Worm (Caenorhabditis elegans) whole organism, L1 larva: ENCODE data around the gene trxr-1.

Experiments used
- nhr-12 ChIP-seq: sonication (generic microtip); optimal IDR thresholded peaks from 2 replicates; lab custom pipeline; 2017; ENCODE audit warnings: missing biosample characterization, missing genetic modification characterization
- nhr-90 ChIP-seq: sonication (generic microtip); optimal IDR thresholded peaks from 2 replicates; lab custom pipeline; 2016; ENCODE audit warnings: mild to moderate bottlenecking, missing genetic modification characterization, missing compliant biosample characterization; ENCODE audit not compliant: poor library complexity

DNA sequence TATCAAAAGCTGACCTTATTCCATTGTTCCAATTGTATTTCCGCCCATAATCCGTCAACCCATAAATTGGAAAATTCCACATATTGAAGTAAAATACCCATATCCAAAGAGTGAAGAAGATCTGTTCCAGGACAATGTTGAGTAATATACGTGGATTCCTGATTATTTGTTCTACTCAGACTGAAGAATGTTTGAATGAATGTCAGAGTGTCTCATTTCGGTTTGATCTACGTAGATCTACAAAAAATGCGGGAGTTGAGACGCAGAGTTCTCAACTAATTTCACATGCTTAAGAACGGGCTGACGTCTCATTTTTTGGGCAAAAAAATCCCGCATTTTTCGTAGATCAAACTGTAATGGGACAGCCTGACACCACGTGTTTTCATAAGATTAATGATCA lies 39.3 kb upstream of the trxr-1 start, which contains the start of gene nhr-249:
- TF ChIP-seq nhr-12 (no peak), nhr-90 (tag; lab: Kevin White, UChicago) (no peak)
